Fruit fly (Drosophila melanogaster): Measurements from ENCODE around the gene crp.

Gene crp

DNA sequence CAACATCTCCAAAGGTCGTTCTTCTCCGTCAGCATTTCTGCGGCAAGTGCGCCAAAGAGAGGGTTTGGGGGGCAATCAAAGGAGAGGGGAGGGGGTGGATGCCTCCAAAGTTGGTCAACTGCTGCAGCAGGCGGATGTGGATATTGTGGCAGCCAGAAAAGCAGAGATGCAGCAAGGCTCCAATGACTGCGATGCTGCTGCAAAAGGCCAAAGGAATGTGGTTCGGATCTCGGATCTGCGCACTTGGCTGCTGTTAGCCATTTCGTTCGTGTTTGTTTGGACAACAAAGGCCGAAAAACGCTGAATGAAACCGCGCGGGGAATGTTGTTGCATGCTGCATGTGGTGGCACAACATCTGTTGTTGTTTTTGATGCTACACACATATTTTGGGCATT is 5.5 kb downstream of the crp start:
- TF ChIP-seq usp (GFP tag; optimal IDR thresholded peaks at IDR 0.05) (no peak), Elba2 (GFP tag; optimal IDR thresholded peaks at IDR 0.05) (no peak), Rx (GFP tag; IDR thresholded peaks at IDR 0.05) (no peak), cas (GFP tag; IDR thresholded peaks at IDR 0.05) (no peak), Myb (GFP tag; optimal IDR thresholded peaks at IDR 0.05) (no peak), twi (tag; optimal IDR thresholded peaks at IDR 0.05) (peak; percentile 82), ATbp (GFP tag; optimal IDR thresholded peaks at IDR 0.05) (no peak), CG16779 (GFP tag; IDR thresholded peaks at IDR 0.05) (no peak), bigmax (GFP tag; optimal IDR thresholded peaks at IDR 0.05) (no peak), sd (tag; optimal IDR thresholded peaks at IDR 0.05) (peak; percentile 13), CG4617 (GFP tag; optimal IDR thresholded peaks at IDR 0.05; ENCODE audit: borderline replicate concordance) (no peak), Pdp1 (GFP tag; optimal IDR thresholded peaks at IDR 0.05) (no peak), CG11093 (GFP tag; IDR thresholded peaks at IDR 0.05) (no peak), CG6854 (GFP tag; optimal IDR thresholded peaks at IDR 0.05) (no peak), CG9727 (GFP tag; optimal IDR thresholded peaks at IDR 0.05) (no peak), CG7963 (GFP tag; IDR thresholded peaks at IDR 0.05; ENCODE audit: partially characterized antibody) (no peak), pfk (GFP tag; optimal IDR thresholded peaks at IDR 0.05) (peak; percentile 24), Bdp1 (GFP tag; optimal IDR thresholded peaks at IDR 0.05) (no peak), Max (GFP tag; optimal IDR thresholded peaks at IDR 0.05) (no peak), Hand (GFP tag; optimal IDR thresholded peaks at IDR 0.05) (no peak), CG15696 (tag; optimal IDR thresholded peaks at IDR 0.05) (no peak), CG10321 (GFP tag; IDR thresholded peaks at IDR 0.05) (no peak), CG4328 (GFP tag; optimal IDR thresholded peaks at IDR 0.05) (no peak), Drgx (GFP tag; IDR thresholded peaks at IDR 0.05) (no peak), row (GFP tag; IDR thresholded peaks at IDR 0.05) (no peak), run (tag; optimal IDR thresholded peaks at IDR 0.05) (no peak), D (optimal IDR thresholded peaks at IDR 0.05) (peak; percentile 58), D (GFP tag; optimal IDR thresholded peaks at IDR 0.05) (no peak), vvl (GFP tag; IDR thresholded peaks at IDR 0.05) (no peak), gce (GFP tag; IDR thresholded peaks at IDR 0.05) (no peak), Opbp (GFP tag; IDR thresholded peaks at IDR 0.05; ENCODE audit: partially characterized antibody) (0 out of 3 replicates have a peak, but pooled peaks have one; percentile 22), C15 (GFP tag; IDR thresholded peaks at IDR 0.05) (no peak), kay (GFP tag; optimal IDR thresholded peaks at IDR 0.05) (no peak), sens (GFP tag) (no peak), Lpt (GFP tag; optimal IDR thresholded peaks at IDR 0.05) (no peak), Atf-2 (GFP tag; optimal IDR thresholded peaks at IDR 0.05) (no peak), CG18764 (GFP tag; optimal IDR thresholded peaks at IDR 0.05) (no peak), CG8089 (GFP tag; optimal IDR thresholded peaks at IDR 0.05) (no peak), Optix (GFP tag; IDR thresholded peaks at IDR 0.05) (no peak), dm (GFP tag; optimal IDR thresholded peaks at IDR 0.05) (no peak), peb (GFP tag; IDR thresholded peaks at IDR 0.05) (no peak), CG9437 (GFP tag; optimal IDR thresholded peaks at IDR 0.05) (no peak), CG2678 (tag; optimal IDR thresholded peaks at IDR 0.05) (no peak), CG4282 (GFP tag; optimal IDR thresholded peaks at IDR 0.05) (no peak), CG17385 (GFP tag; optimal IDR thresholded peaks at IDR 0.05) (no peak), emc (GFP tag; optimal IDR thresholded peaks at IDR 0.05) (no peak), CG2712 (tag; optimal IDR thresholded peaks at IDR 0.05) (no peak), yki (optimal IDR thresholded peaks at IDR 0.05) (no peak), CG6791 (GFP tag; IDR thresholded peaks at IDR 0.05; ENCODE audit: partially characterized antibody) (no peak), chinmo (GFP tag; IDR thresholded peaks at IDR 0.05; ENCODE audit: partially characterized antibody) (0 out of 4 replicates have a peak, but pooled peaks have one; percentile 23), CG7745 (tag; optimal IDR thresholded peaks at IDR 0.05) (no peak), MESR4 (GFP tag; optimal IDR thresholded peaks at IDR 0.05) (no peak), CG13775 (GFP tag; optimal IDR thresholded peaks at IDR 0.05) (no peak)

Measured in whole organism, embryonic.